Fruit fly (Drosophila melanogaster) whole organism, embryonic: ENCODE results near the gene Spn38F.
A peak's percentile ranks its signal among the peaks of the same experiment; 100 is the strongest.

Experiments
- Adf1 ChIP-seq: fragments of 200-800 bp; sonication (Bioruptor generic); IDR thresholded peaks from 2 replicates; pipeline ENCODE4 v1.3.6; 2022; ENCODE audit warnings: missing biosample characterization, missing genetic modification characterization
- Awh ChIP-seq: fragments of 200-800 bp; sonication (Bioruptor generic); IDR thresholded peaks from 2 replicates; pipeline ENCODE4, ENCODE4 v1.3.6; 2022; ENCODE audit warnings: missing biosample characterization, missing genetic modification characterization
- B-H1 ChIP-seq: fragments of 200-800 bp; sonication (Bioruptor generic); IDR thresholded peaks from 3 replicates; pipeline ENCODE4 v1.3.6; 2022; ENCODE audit warnings: missing biosample characterization, missing genetic modification characterization
- B-H2 ChIP-seq: fragments of 200-800 bp; sonication (Bioruptor generic); optimal IDR thresholded peaks from 2 replicates; lab custom pipeline; 2018; ENCODE audit warnings: missing biosample characterization, mild to moderate bottlenecking, missing genetic modification characterization
- BtbVII ChIP-seq: fragments of 200-800 bp; sonication (Bioruptor generic); optimal IDR thresholded peaks from 3 replicates; lab custom pipeline; 2017; ENCODE audit warnings: missing biosample characterization, mild to moderate bottlenecking, missing genetic modification characterization
- CG12769 ChIP-seq: fragments of 200-800 bp; sonication (Bioruptor generic); optimal IDR thresholded peaks from 2 replicates; lab custom pipeline; 2019; ENCODE audit warnings: missing biosample characterization, mild to moderate bottlenecking, missing genetic modification characterization, moderate library complexity
- CG13894 ChIP-seq: fragments of 200-800 bp; sonication (Bioruptor generic); optimal IDR thresholded peaks from 3 replicates; lab custom pipeline; 2018; ENCODE audit warnings: missing biosample characterization, mild to moderate bottlenecking, missing genetic modification characterization, moderate library complexity
- CG17912 ChIP-seq: fragments of 200-800 bp; sonication (Bioruptor generic); optimal IDR thresholded peaks from 2 replicates; lab custom pipeline; 2018; ENCODE audit warnings: missing biosample characterization, mild to moderate bottlenecking, missing genetic modification characterization
- CG18599 ChIP-seq: fragments of 200-800 bp; sonication (Bioruptor generic); optimal IDR thresholded peaks from 3 replicates; lab custom pipeline; 2017; ENCODE audit warnings: missing biosample characterization, missing genetic modification characterization, mild to moderate bottlenecking, moderate library complexity, missing genetic modification reagents
- CG3407 ChIP-seq: fragments of 200-800 bp; sonication (Bioruptor generic); optimal IDR thresholded peaks from 2 replicates; lab custom pipeline; 2018; ENCODE audit warnings: missing biosample characterization, mild to moderate bottlenecking, missing genetic modification characterization
- CG3847 ChIP-seq: fragments of 200-800 bp; sonication (Bioruptor generic); IDR thresholded peaks from 2 replicates; pipeline ENCODE4 v1.3.6; 2022; ENCODE audit warnings: missing biosample characterization, missing genetic modification characterization
- CG6765 ChIP-seq: fragments of 200-800 bp; sonication (Bioruptor generic); optimal IDR thresholded peaks from 3 replicates; lab custom pipeline; 2017; ENCODE audit warnings: missing biosample characterization, mild to moderate bottlenecking, missing genetic modification characterization
- CG8388 ChIP-seq: fragments of 200-800 bp; sonication (Bioruptor generic); optimal IDR thresholded peaks from 2 replicates; lab custom pipeline; 2019; ENCODE audit warnings: missing biosample characterization, mild to moderate bottlenecking, missing genetic modification characterization, moderate library complexity
- D ChIP-seq, 2 experiments: fragments of 200-800 bp in 1 of 2; fragments of >200 bp in 1 of 2; sonication (Bioruptor generic) in 1 of 2; optimal IDR thresholded peaks; 2 replicates in 1 of 2; 3 replicates in 1 of 2; lab custom pipeline; 2017; ENCODE audit warnings: mild to moderate bottlenecking in 1 of 2, missing biosample characterization in 1 of 2, missing genetic modification characterization in 1 of 2, missing genetic modification reagents in 1 of 2
- E2f1 ChIP-seq: fragments of 200-800 bp; sonication (Bioruptor generic); IDR thresholded peaks from 2 replicates; pipeline ENCODE4 v1.3.6; 2022; ENCODE audit warnings: missing biosample characterization, missing genetic modification characterization
- E2f2 ChIP-seq: fragments of 200-800 bp; sonication (Bioruptor generic); IDR thresholded peaks from 2 replicates; pipeline ENCODE4 v1.3.6; 2022; ENCODE audit warnings: missing biosample characterization, missing genetic modification characterization
- Eip74EF ChIP-seq, 2 experiments: fragments of 200-800 bp in 1 of 2; fragments of >200 bp in 1 of 2; sonication (Bioruptor generic) in 1 of 2; optimal IDR thresholded peaks; 2 replicates each; lab custom pipeline; 2017 to 2019; ENCODE audit warnings: missing biosample characterization in 2 of 2, missing genetic modification characterization in 2 of 2, mild to moderate bottlenecking in 1 of 2, moderate library complexity in 1 of 2
- Hsf ChIP-seq: fragments of 200-800 bp; sonication (Bioruptor generic); optimal IDR thresholded peaks from 3 replicates; lab custom pipeline; 2016; ENCODE audit warnings: missing biosample characterization, missing genetic modification characterization
- Med ChIP-seq: fragments of 200-800 bp; sonication (Bioruptor generic); peaks from one replicate; lab custom pipeline; 2016; ENCODE audit warnings: missing biosample characterization, missing genetic modification characterization, mild to moderate bottlenecking, inconsistent platforms, moderate library complexity
- NK7.1 ChIP-seq: fragments of 200-800 bp; sonication (Bioruptor generic); optimal IDR thresholded peaks from 3 replicates; lab custom pipeline; 2016; ENCODE audit warnings: missing biosample characterization, missing genetic modification characterization
- Nf-YA ChIP-seq: fragments of 200-800 bp; sonication (Bioruptor generic); IDR thresholded peaks from 2 replicates; pipeline ENCODE4 v1.3.6; 2022; ENCODE audit warnings: missing biosample characterization, missing genetic modification characterization
- Pdp1 ChIP-seq, 2 experiments: fragments of 200-800 bp; sonication (Bioruptor generic); optimal IDR thresholded peaks; 3 replicates each; lab custom pipeline; 2016; ENCODE audit warnings: missing biosample characterization in 2 of 2, missing genetic modification characterization in 2 of 2, mild to moderate bottlenecking in 1 of 2, moderate library complexity in 1 of 2
- dpn ChIP-seq, 2 experiments: fragments of 200-800 bp; sonication (Bioruptor generic); optimal IDR thresholded peaks; 3 replicates each; lab custom pipeline; 2016; ENCODE audit warnings: missing biosample characterization in 2 of 2, missing genetic modification characterization in 2 of 2
- eyg ChIP-seq: fragments of 200-800 bp; sonication (Bioruptor generic); optimal IDR thresholded peaks from 3 replicates; lab custom pipeline; 2016; ENCODE audit warnings: missing biosample characterization, missing genetic modification characterization
- fd96Cb ChIP-seq: fragments of 200-800 bp; sonication (Bioruptor generic); optimal IDR thresholded peaks from 2 replicates; lab custom pipeline; 2018; ENCODE audit warnings: missing biosample characterization, mild to moderate bottlenecking, missing genetic modification characterization, moderate library complexity
- gce ChIP-seq: fragments of 200-800 bp; sonication (Bioruptor generic); IDR thresholded peaks from 3 replicates; pipeline ENCODE4 v1.3.6; 2022; ENCODE audit warnings: missing biosample characterization, missing genetic modification characterization
- kay ChIP-seq: fragments of 200-800 bp; sonication (Bioruptor generic); optimal IDR thresholded peaks from 2 replicates; lab custom pipeline; 2016; ENCODE audit warnings: missing biosample characterization, missing genetic modification characterization
- oc ChIP-seq: fragments of 200-800 bp; sonication (Bioruptor generic); optimal IDR thresholded peaks from 2 replicates; lab custom pipeline; 2018; ENCODE audit warnings: missing biosample characterization, mild to moderate bottlenecking, missing genetic modification characterization, moderate library complexity
- org-1 ChIP-seq: fragments of 200-800 bp; sonication (Bioruptor generic); optimal IDR thresholded peaks from 2 replicates; lab custom pipeline; 2017; ENCODE audit warnings: missing biosample characterization, missing genetic modification characterization
- ranshi ChIP-seq: fragments of 200-800 bp; sonication (Bioruptor generic); IDR thresholded peaks from 2 replicates; pipeline ENCODE4 v1.3.6; 2022; ENCODE audit warnings: missing biosample characterization, missing genetic modification characterization
- tap ChIP-seq: fragments of 200-800 bp; optimal IDR thresholded peaks from 3 replicates; lab custom pipeline; 2019; ENCODE audit warnings: missing biosample characterization, mild to moderate bottlenecking, missing genetic modification characterization, moderate library complexity
- trem ChIP-seq: fragments of 200-800 bp; optimal IDR thresholded peaks from 3 replicates; lab custom pipeline; 2019; ENCODE audit warnings: missing biosample characterization, mild to moderate bottlenecking, missing genetic modification characterization, moderate library complexity
- vfl ChIP-seq: fragments of 200-800 bp; sonication (Bioruptor generic); optimal IDR thresholded peaks from 2 replicates; lab custom pipeline; 2016; ENCODE audit warnings: missing biosample characterization, missing genetic modification characterization
- zen ChIP-seq: fragments of 200-800 bp; sonication (Bioruptor generic); optimal IDR thresholded peaks from 3 replicates; lab custom pipeline; 2018; ENCODE audit warnings: missing biosample characterization, mild to moderate bottlenecking, missing genetic modification characterization, moderate library complexity

Spn38F gene

DNA sequence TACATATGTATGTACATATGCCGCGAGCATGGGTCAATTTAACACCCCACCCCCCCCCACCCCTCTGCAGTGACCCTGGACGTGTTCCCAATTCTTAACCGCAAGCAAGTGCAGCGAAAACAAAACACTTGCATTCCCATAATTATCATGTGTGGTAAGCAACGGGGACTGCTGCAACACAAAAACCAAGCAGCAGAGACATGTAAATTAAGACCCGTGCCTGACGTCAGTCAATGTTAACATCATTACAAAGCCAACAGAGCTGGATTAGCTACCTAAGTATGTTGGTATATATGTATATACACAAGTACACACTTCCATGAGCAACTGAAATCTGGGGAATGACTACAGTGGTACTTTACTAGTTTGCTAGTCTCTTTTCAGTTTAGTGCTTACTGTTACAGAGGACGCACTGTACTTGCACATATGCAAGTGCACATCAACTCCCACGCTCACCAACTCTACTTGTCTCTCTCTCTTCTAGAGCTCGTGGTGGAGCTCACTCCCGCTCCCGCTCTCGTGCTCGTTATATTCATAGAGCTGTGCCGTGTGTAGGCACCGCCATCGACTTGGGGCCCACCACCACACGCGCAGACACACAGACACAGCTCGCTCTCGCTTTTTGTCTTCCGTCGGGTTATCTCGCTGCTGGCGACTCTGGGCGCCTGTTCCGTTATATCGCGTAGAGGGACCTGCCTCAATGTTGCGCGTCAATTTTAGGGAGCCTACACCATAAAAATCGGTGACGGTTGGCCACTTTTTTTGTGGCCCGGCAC lies 16.3 kb downstream of the Spn38F start (continued):
- no peak for TF ChIP-seq fd96Cb (tag; lab: Kevin White, UChicago)
- peak; percentile 57 for TF ChIP-seq B-H2 (GFP tag; lab: Kevin White, UChicago)
- no peak for TF ChIP-seq org-1 (GFP tag; lab: Kevin White, UChicago)
- TF ChIP-seq tap, result no peak
- TF ChIP-seq E2f2 (GFP tag; lab: Robert Waterston, UW), result peak; percentile 22; the same call in 1 of the 2 replicates
- TF ChIP-seq CG18599 (GFP tag; lab: Kevin White, UChicago), result peak; percentile 22
- TF ChIP-seq CG12769 (tag; lab: Kevin White, UChicago), result peak; percentile 94
- TF ChIP-seq CG6765 (GFP tag; lab: Kevin White, UChicago), result no peak
- peak; percentile 46; the same call in 1 of the 2 replicates for TF ChIP-seq Adf1 (GFP tag; lab: Robert Waterston, UW)
- peak in 1 of 2 experiments; percentile 25 for TF ChIP-seq Pdp1 (GFP tag; optimal IDR thresholded peaks at IDR 0.05; lab: Kevin White, UChicago)
- TF ChIP-seq Med, result peak; percentile 87
- TF ChIP-seq kay (GFP tag; lab: Kevin White, UChicago), result no peak
- peak; percentile 10 for TF ChIP-seq CG17912 (GFP tag; lab: Kevin White, UChicago)
- TF ChIP-seq zen (tag; lab: Kevin White, UChicago), result no peak
- no peak for TF ChIP-seq CG8388 (GFP tag; lab: Kevin White, UChicago)
- TF ChIP-seq vfl (GFP tag; lab: Kevin White, UChicago), result no peak
- TF ChIP-seq trem, result peak; percentile 14
- no peak for TF ChIP-seq BtbVII
- TF ChIP-seq D (optimal IDR thresholded peaks at IDR 0.05; lab: Kevin White, UChicago), result no peak
- no peak for TF ChIP-seq D (GFP tag; optimal IDR thresholded peaks at IDR 0.05; lab: Kevin White, UChicago)
- TF ChIP-seq CG3847 (GFP tag; lab: Robert Waterston, UW), result peak; percentile 30; the same call in 1 of the 2 replicates
- TF ChIP-seq E2f1 (GFP tag; lab: Robert Waterston, UW), result 0 out of 2 replicates have a peak, but pooled peaks have one; percentile 35
- no peak; the same call in 2 of the 3 replicates for TF ChIP-seq B-H1 (GFP tag; lab: Robert Waterston, UW)
- TF ChIP-seq gce (GFP tag; lab: Robert Waterston, UW), result peak; percentile 22; the same call in 1 of the 3 replicates
- peak; percentile 79 for TF ChIP-seq CG13894 (tag; lab: Kevin White, UChicago)
- no peak for TF ChIP-seq oc
- no peak for TF ChIP-seq Nf-YA (GFP tag; lab: Robert Waterston, UW)
- no peak for TF ChIP-seq eyg (GFP tag; lab: Kevin White, UChicago)

- TF ChIP-seq NK7.1 (GFP tag; lab: Kevin White, UChicago) (no peak), dpn (GFP tag; optimal IDR thresholded peaks at IDR 0.05; lab: Kevin White, UChicago) (no peak), CG18599 (GFP tag; lab: Kevin White, UChicago) (no peak), Hsf (GFP tag; lab: Kevin White, UChicago) (no peak)
Observed at dm6 chr2L:20820767-20821166, 17.0 kb downstream of the Spn38F start, which contains the start of gene CheB38c. Gene CheB38c, minus strand, starts transcription at chr2L:20820867.

- TF ChIP-seq CG3407 (GFP tag; lab: Kevin White, UChicago) (no peak), Eip74EF (GFP tag; optimal IDR thresholded peaks at IDR 0.05; lab: Kevin White, UChicago) (no peak), ranshi (GFP tag; lab: Robert Waterston, UW) (no peak), Awh (no peak)
Observed at dm6 chr2L:20818432-20818831, 19.4 kb downstream of the Spn38F start, which contains the start of gene CheB38a. Gene CheB38a, minus strand, starts transcription at chr2L:20818532.
